Worm (Caenorhabditis elegans) whole organism, mixed stage, embryonic: ENCODE data around the gene K02F6.7.
"Not testable (repeated sequence)": the region's sequence is repeated elsewhere in the genome, so short reads cannot be mapped to it uniquely, and the experiment has no call there.

ENCODE experiments used
- M03D4.4 ChIP-seq: sonication (generic microtip); optimal IDR thresholded peaks from 2 replicates; lab custom pipeline; 2017; ENCODE audit warnings: mild to moderate bottlenecking, missing genetic modification characterization, missing compliant biosample characterization
- bed-3 ChIP-seq: fragments of 200-800 bp; sonication (Bioruptor generic); optimal IDR thresholded peaks from 3 replicates; lab custom pipeline; 2018; ENCODE audit warnings: mild to moderate bottlenecking, missing genetic modification characterization, moderate library complexity, missing compliant biosample characterization
- blmp-1 ChIP-seq: fragments of 150-350 bp; optimal IDR thresholded peaks from 2 replicates; lab custom pipeline; 2014; ENCODE audit warnings: missing biosample characterization, missing genetic modification characterization
- ceh-43 ChIP-seq: fragments of 200-800 bp; sonication (Bioruptor generic); optimal IDR thresholded peaks from 2 replicates; lab custom pipeline; 2018; ENCODE audit warnings: mild to moderate bottlenecking, missing genetic modification characterization, moderate library complexity, missing compliant biosample characterization
- ceh-83 ChIP-seq: fragments of 200-800 bp; sonication (Bioruptor generic); optimal IDR thresholded peaks from 2 replicates; lab custom pipeline; 2018; ENCODE audit warnings: mild to moderate bottlenecking, missing genetic modification characterization, missing compliant biosample characterization
- cnd-1 ChIP-seq: fragments of 200-800 bp; sonication (Bioruptor generic); optimal IDR thresholded peaks from 2 replicates; lab custom pipeline; 2018; ENCODE audit warnings: mild to moderate bottlenecking, missing genetic modification characterization, missing compliant biosample characterization
- drap-1 ChIP-seq: fragments of 200-800 bp; sonication (Bioruptor generic); optimal IDR thresholded peaks from 3 replicates; lab custom pipeline; 2018; ENCODE audit warnings: mild to moderate bottlenecking, missing genetic modification characterization, missing compliant biosample characterization
- elt-3 ChIP-seq: fragments of 150-350 bp; optimal IDR thresholded peaks from 2 replicates; lab custom pipeline; 2014; ENCODE audit warnings: missing biosample characterization, missing genetic modification characterization
- flh-1 ChIP-seq: fragments of 200-800 bp; sonication (Bioruptor generic); optimal IDR thresholded peaks from 2 replicates; lab custom pipeline; 2018; ENCODE audit warnings: mild to moderate bottlenecking, missing genetic modification characterization, moderate library complexity, missing compliant biosample characterization
- ham-2 ChIP-seq: fragments of 200-800 bp; sonication (Bioruptor generic); optimal IDR thresholded peaks from 2 replicates; lab custom pipeline; 2018; ENCODE audit warnings: mild to moderate bottlenecking, missing genetic modification characterization, missing compliant biosample characterization
- hlh-1 ChIP-seq: fragments of 150-350 bp; optimal IDR thresholded peaks from 2 replicates; lab custom pipeline; 2014; ENCODE audit warnings: missing biosample characterization, missing genetic modification reagents, missing genetic modification characterization
- lin-32 ChIP-seq: fragments of 200-800 bp; sonication (Bioruptor generic); optimal IDR thresholded peaks from 2 replicates; lab custom pipeline; 2018; ENCODE audit warnings: mild to moderate bottlenecking, missing genetic modification characterization, missing compliant biosample characterization
- lsy-2 ChIP-seq: fragments of 150-350 bp; optimal IDR thresholded peaks from 2 replicates; lab custom pipeline; 2014; ENCODE audit warnings: missing biosample characterization, missing genetic modification characterization
- mab-5 ChIP-seq: fragments of 150-350 bp; optimal IDR thresholded peaks from 2 replicates; lab custom pipeline; 2014; ENCODE audit warnings: missing biosample characterization, missing genetic modification characterization
- mls-2 ChIP-seq: sonication (generic microtip); optimal IDR thresholded peaks from 2 replicates; lab custom pipeline; 2016; ENCODE audit warnings: mild to moderate bottlenecking, missing genetic modification characterization, moderate library complexity, missing compliant biosample characterization
- nhr-12 ChIP-seq: fragments of 150-350 bp; optimal IDR thresholded peaks from 2 replicates; lab custom pipeline; 2014; ENCODE audit warnings: missing biosample characterization, missing genetic modification characterization
- nhr-2 ChIP-seq: fragments of 150-350 bp; optimal IDR thresholded peaks from 2 replicates; lab custom pipeline; 2014; ENCODE audit warnings: missing biosample characterization, missing genetic modification characterization
- nhr-76 ChIP-seq: sonication (generic microtip); optimal IDR thresholded peaks from 2 replicates; lab custom pipeline; 2017; ENCODE audit warnings: missing biosample characterization, missing genetic modification characterization
- snpc-4 ChIP-seq: fragments of 150-350 bp; optimal IDR thresholded peaks from 2 replicates; lab custom pipeline; 2014; ENCODE audit warnings: missing biosample characterization, missing genetic modification characterization
- sptf-1 ChIP-seq: sonication (generic microtip); optimal IDR thresholded peaks from 2 replicates; lab custom pipeline; 2017; ENCODE audit warnings: mild to moderate bottlenecking, missing genetic modification characterization, moderate library complexity, missing compliant biosample characterization
- tbx-8 ChIP-seq: fragments of 200-800 bp; sonication (Bioruptor generic); optimal IDR thresholded peaks from 2 replicates; lab custom pipeline; 2018; ENCODE audit warnings: mild to moderate bottlenecking, missing genetic modification characterization, moderate library complexity, missing compliant biosample characterization
- unc-120 ChIP-seq: sonication (generic microtip); optimal IDR thresholded peaks from 2 replicates; lab custom pipeline; 2017; ENCODE audit warnings: missing genetic modification characterization, missing compliant biosample characterization; ENCODE audit not compliant: poor library complexity, severe bottlenecking
- unc-39 ChIP-seq: fragments of 150-350 bp; optimal IDR thresholded peaks from 2 replicates; lab custom pipeline; 2014; ENCODE audit warnings: missing biosample characterization, missing genetic modification characterization
- unc-62 ChIP-seq: fragments of 150-350 bp; optimal IDR thresholded peaks from 2 replicates; lab custom pipeline; 2014; ENCODE audit warnings: missing biosample characterization, missing genetic modification reagents, missing genetic modification characterization
- zip-8 ChIP-seq: fragments of 150-350 bp; optimal IDR thresholded peaks from 2 replicates; lab custom pipeline; 2014; ENCODE audit warnings: missing biosample characterization, missing genetic modification characterization
- ztf-11 ChIP-seq: fragments of 150-350 bp; optimal IDR thresholded peaks from 2 replicates; lab custom pipeline; 2014; ENCODE audit warnings: missing biosample characterization, missing genetic modification characterization

The K02F6.7 gene

DNA sequence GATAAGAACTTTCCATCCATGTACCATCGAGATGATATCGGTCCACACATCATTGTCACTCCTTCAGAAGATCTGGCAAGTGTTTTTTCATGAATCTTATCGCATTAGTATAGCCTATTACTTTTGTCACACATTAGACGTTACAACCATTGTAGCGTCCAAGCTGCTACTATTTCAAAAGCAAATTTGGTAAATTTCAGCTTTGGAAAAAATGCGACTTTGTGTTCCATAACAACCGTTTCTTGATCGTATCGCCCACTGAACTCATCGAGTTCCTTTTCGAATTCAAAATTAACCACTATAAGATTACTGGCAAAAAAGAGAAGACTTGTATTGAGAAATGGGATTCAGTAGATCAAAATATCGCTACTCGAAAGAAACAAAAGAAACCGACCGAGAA, 15.4 kb upstream of the K02F6.7 start:
- TF ChIP-seq mab-5 (tag; lab: Kevin White, UChicago) = no peak
- no peak for TF ChIP-seq ztf-11 (tag; lab: Kevin White, UChicago)
- no peak for TF ChIP-seq hlh-1 (tag; lab: Kevin White, UChicago)
- no peak for TF ChIP-seq nhr-12
- no peak for TF ChIP-seq M03D4.4 (tag; lab: Kevin White, UChicago)
- TF ChIP-seq ceh-83 (GFP tag; lab: Kevin White, UChicago) = no peak
- TF ChIP-seq ham-2 (GFP tag; lab: Kevin White, UChicago) = no peak
- no peak for TF ChIP-seq nhr-76 (tag; lab: Kevin White, UChicago)
- TF ChIP-seq elt-3 (tag; lab: Kevin White, UChicago) = no peak
- TF ChIP-seq drap-1 (GFP tag; lab: Kevin White, UChicago) = no peak
- TF ChIP-seq, all 35 proteins: peak for 0

DNA sequence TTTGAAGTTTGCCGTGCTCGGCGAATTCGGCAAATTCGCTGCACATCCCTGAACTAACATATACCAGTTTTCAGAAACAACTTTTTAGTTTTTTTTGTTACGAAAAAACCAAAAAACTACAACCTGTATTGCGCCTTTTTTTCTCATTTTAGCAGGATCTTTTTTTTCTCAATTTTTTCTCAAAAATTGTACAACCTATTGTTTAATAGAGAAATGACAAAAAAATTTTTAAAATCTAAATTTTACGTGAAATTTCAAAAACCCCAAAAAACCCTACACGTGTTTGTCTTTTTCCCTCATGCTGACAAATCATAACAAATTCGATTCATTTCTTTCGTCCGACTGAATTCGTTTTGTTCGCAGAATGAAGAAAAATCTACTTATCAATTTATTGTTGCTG, 8.3 kb upstream of the K02F6.7 start, which contains the start of gene K02F6.3:
TSS of gene K02F6.3 (plus strand) at position 301 of the 400 bp plus-strand sequence.
- TF ChIP-seq unc-62 (GFP tag; lab: Kevin White, UChicago) (no peak), cnd-1 (tag; lab: Kevin White, UChicago) (no peak), bed-3 (GFP tag; lab: Kevin White, UChicago) (no peak), unc-39 (no peak), tbx-8 (GFP tag; lab: Kevin White, UChicago) (no peak), nhr-76 (tag; lab: Kevin White, UChicago) (no peak), ceh-83 (GFP tag; lab: Kevin White, UChicago) (no peak), nhr-2 (no peak), lsy-2 (tag; lab: Kevin White, UChicago) (no peak), zip-8 (tag; lab: Kevin White, UChicago) (no peak)

DNA sequence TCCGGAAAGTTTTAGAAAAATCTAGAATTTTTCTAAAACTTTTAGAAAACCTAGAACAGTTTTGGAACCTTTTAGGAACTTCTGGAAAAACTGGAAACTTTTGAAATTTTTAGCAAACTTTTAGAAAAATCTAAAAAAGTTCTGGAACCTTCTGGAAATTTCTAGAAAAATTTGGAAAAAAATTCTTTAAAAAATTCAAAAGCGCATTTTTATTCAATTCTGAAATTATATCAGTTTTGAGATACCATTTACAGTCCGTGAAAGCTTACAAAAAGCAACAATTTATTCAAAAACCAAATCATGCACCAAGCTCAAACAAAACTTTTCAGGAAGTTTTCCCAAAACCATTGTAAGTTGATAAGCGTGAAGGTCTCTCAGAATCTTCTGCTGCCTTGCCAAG, 540 bp upstream of the K02F6.7 start, which contains the start of gene K02F6.4:
TSS of gene K02F6.4 (plus strand) at position 301 of the 400 bp plus-strand sequence.
- no peak for TF ChIP-seq sptf-1 (tag; lab: Kevin White, UChicago)

DNA sequence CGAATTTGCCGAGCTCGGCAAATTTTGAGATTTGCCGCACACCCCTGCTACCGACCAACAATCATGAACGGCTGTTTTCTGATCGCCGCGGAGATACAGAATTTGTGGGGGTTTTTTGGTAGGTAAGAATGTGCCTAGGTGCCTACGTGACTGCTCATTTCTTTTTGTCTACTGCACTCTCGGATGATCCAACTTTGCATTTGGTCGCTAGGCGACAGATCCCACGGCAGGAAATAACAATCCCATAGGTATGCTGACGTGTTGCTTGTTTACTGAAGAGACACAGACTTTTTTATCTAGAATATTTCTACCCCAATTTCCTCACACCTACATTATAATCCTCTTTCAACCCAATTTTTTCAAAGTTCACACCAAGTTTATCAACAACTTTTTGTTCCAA, 2.7 kb downstream of the K02F6.7 start, which contains the start of gene K02F6.8:
TSS of gene K02F6.8 (minus strand) at position 101 of the 400 bp plus-strand sequence.
- not testable (repeated sequence) for TF ChIP-seq mab-5 (tag; lab: Kevin White, UChicago); lsy-2 (tag; lab: Kevin White, UChicago); ceh-83 (GFP tag; lab: Kevin White, UChicago)
- TF ChIP-seq, all 35 proteins: peak for 0; not testable (repeated sequence) for 35

- TF ChIP-seq lin-32 (GFP tag; lab: Kevin White, UChicago); mls-2 (tag; lab: Kevin White, UChicago); bed-3 (GFP tag; lab: Kevin White, UChicago): not testable (repeated sequence)
- TF ChIP-seq, all 35 proteins: peak for 0; not testable (repeated sequence) for 35
Observed at ce11 chrII:2534459-2534858, 3.2 kb downstream of the K02F6.7 start, which contains the start of gene K02F6.5. TSS of gene K02F6.5 (plus strand) at chrII:2534759.

- no peak for TF ChIP-seq bed-3 (GFP tag; lab: Kevin White, UChicago)
- TF ChIP-seq unc-120 (tag; lab: Kevin White, UChicago) = no peak
- no peak for TF ChIP-seq ceh-43
- no peak for TF ChIP-seq blmp-1 (tag; lab: Kevin White, UChicago)
- no peak for TF ChIP-seq nhr-12
- no peak for TF ChIP-seq hlh-1 (tag; lab: Kevin White, UChicago)
- no peak for TF ChIP-seq mab-5 (tag; lab: Kevin White, UChicago)
- TF ChIP-seq tbx-8 (GFP tag; lab: Kevin White, UChicago) = no peak
- no peak for TF ChIP-seq drap-1 (GFP tag; lab: Kevin White, UChicago)
- no peak for TF ChIP-seq lin-32 (GFP tag; lab: Kevin White, UChicago)
- TF ChIP-seq snpc-4 (tag; lab: Kevin White, UChicago) = no peak
- TF ChIP-seq cnd-1 (tag; lab: Kevin White, UChicago) = no peak
- TF ChIP-seq elt-3 (tag; lab: Kevin White, UChicago) = no peak
- TF ChIP-seq flh-1 (GFP tag; lab: Kevin White, UChicago) = no peak
- no peak for TF ChIP-seq zip-8 (tag; lab: Kevin White, UChicago)
- TF ChIP-seq ham-2 (GFP tag; lab: Kevin White, UChicago) = no peak
- TF ChIP-seq, all 35 proteins: peak for 0
Observed at ce11 chrII:2530496-2530895, 7.2 kb downstream of the K02F6.7 start, which contains the start of gene K02F6.6. TSS of gene K02F6.6 (plus strand) at chrII:2530796.
